Fruit fly (Drosophila melanogaster) whole organism, embryonic: Measurements from ENCODE around the gene sloth1.

ENCODE experiments used
- Atf-2 ChIP-seq: fragments of 200-800 bp; sonication (Bioruptor generic); optimal IDR thresholded peaks from 2 replicates; lab custom pipeline; 2016; ENCODE audit warnings: missing biosample characterization, missing genetic modification characterization
- CG10267 ChIP-seq: fragments of 200-800 bp; sonication (Bioruptor generic); optimal IDR thresholded peaks from 2 replicates; lab custom pipeline; 2018; ENCODE audit warnings: missing biosample characterization, mild to moderate bottlenecking, missing genetic modification characterization, moderate library complexity
- CG10565 ChIP-seq: fragments of 200-800 bp; sonication (Bioruptor generic); optimal IDR thresholded peaks from 3 replicates; lab custom pipeline; 2016; ENCODE audit warnings: missing biosample characterization, mild to moderate bottlenecking, missing genetic modification characterization
- CG10959 ChIP-seq: fragments of 200-800 bp; sonication (Bioruptor generic); IDR thresholded peaks from 2 replicates; pipeline ENCODE4 v1.3.6; 2022; ENCODE audit warnings: missing biosample characterization, missing genetic modification characterization
- CG11560 ChIP-seq: fragments of 200-800 bp; sonication (Bioruptor generic); IDR thresholded peaks from 3 replicates; pipeline ENCODE4 v1.3.6; 2022; ENCODE audit warnings: missing biosample characterization, missing genetic modification characterization
- CG11695 ChIP-seq: fragments of 200-800 bp; sonication (Bioruptor generic); IDR thresholded peaks from 3 replicates; pipeline ENCODE4 v1.3.6; 2022; ENCODE audit warnings: missing biosample characterization, missing genetic modification characterization
- CG13296 ChIP-seq: fragments of 200-800 bp; sonication (Bioruptor generic); optimal IDR thresholded peaks from 3 replicates; lab custom pipeline; 2018; ENCODE audit warnings: missing biosample characterization, mild to moderate bottlenecking, missing genetic modification characterization
- CG13775 ChIP-seq: fragments of 200-800 bp; sonication (Bioruptor generic); optimal IDR thresholded peaks from 3 replicates; lab custom pipeline; 2017; ENCODE audit warnings: missing biosample characterization, mild to moderate bottlenecking, missing genetic modification characterization
- CG14014 ChIP-seq: fragments of 200-800 bp; sonication (Bioruptor generic); IDR thresholded peaks from 2 replicates; pipeline ENCODE4 v1.3.6; 2022; ENCODE audit warnings: missing biosample characterization, missing genetic modification characterization
- CG16779 ChIP-seq: fragments of 200-800 bp; sonication (Bioruptor generic); IDR thresholded peaks from 2 replicates; pipeline ENCODE4 v1.3.6; 2022; ENCODE audit warnings: missing biosample characterization, missing genetic modification characterization
- CG17568 ChIP-seq: fragments of 200-800 bp; sonication (Bioruptor generic); optimal IDR thresholded peaks from 2 replicates; lab custom pipeline; 2018; ENCODE audit warnings: missing biosample characterization, mild to moderate bottlenecking, missing genetic modification characterization, moderate library complexity
- CG18619 ChIP-seq: fragments of 200-800 bp; sonication (Bioruptor generic); optimal IDR thresholded peaks from 3 replicates; lab custom pipeline; 2017; ENCODE audit warnings: missing biosample characterization, mild to moderate bottlenecking, missing genetic modification characterization
- CG31388 ChIP-seq: fragments of 200-800 bp; sonication (Bioruptor generic); optimal IDR thresholded peaks from 2 replicates; lab custom pipeline; 2016; ENCODE audit warnings: missing biosample characterization, missing genetic modification characterization
- CG3726 ChIP-seq: fragments of 200-800 bp; sonication (Bioruptor generic); IDR thresholded peaks from 3 replicates; pipeline ENCODE4, ENCODE4 v1.3.6; 2022; ENCODE audit warnings: missing biosample characterization, missing genetic modification characterization
- CG3995 ChIP-seq: fragments of 200-800 bp; sonication (Bioruptor generic); optimal IDR thresholded peaks from 3 replicates; lab custom pipeline; 2016; ENCODE audit warnings: missing biosample characterization, missing genetic modification characterization
- CG43689 ChIP-seq: fragments of 200-800 bp; sonication (Bioruptor generic); IDR thresholded peaks from 2 replicates; pipeline ENCODE4 v1.3.6; 2022; ENCODE audit warnings: missing biosample characterization, missing genetic modification characterization
- CG4854 ChIP-seq: fragments of 200-800 bp; sonication (Bioruptor generic); optimal IDR thresholded peaks from 2 replicates; lab custom pipeline; 2016; ENCODE audit warnings: missing biosample characterization, missing genetic modification characterization, inconsistent platforms
- CG6791 ChIP-seq: fragments of 200-800 bp; sonication (Bioruptor generic); IDR thresholded peaks from 3 replicates; pipeline ENCODE4 v1.3.6; 2022; ENCODE audit warnings: missing biosample characterization, missing genetic modification characterization; ENCODE audit not compliant: partially characterized antibody
- CG7556 ChIP-seq: fragments of 200-800 bp; sonication (Bioruptor generic); optimal IDR thresholded peaks from 2 replicates; lab custom pipeline; 2017; ENCODE audit warnings: missing biosample characterization, mild to moderate bottlenecking, missing genetic modification characterization
- CG9727 ChIP-seq: fragments of 200-800 bp; sonication (Bioruptor generic); optimal IDR thresholded peaks from 3 replicates; lab custom pipeline; 2017; ENCODE audit warnings: missing biosample characterization, mild to moderate bottlenecking, missing genetic modification characterization
- Dbx ChIP-seq: fragments of 200-800 bp; sonication (Bioruptor generic); IDR thresholded peaks from 3 replicates; pipeline ENCODE4 v1.3.6; 2022; ENCODE audit warnings: missing biosample characterization, missing genetic modification characterization
- Dek ChIP-seq: fragments of 200-800 bp; sonication (Bioruptor generic); optimal IDR thresholded peaks from 3 replicates; lab custom pipeline; 2019; ENCODE audit warnings: missing biosample characterization, mild to moderate bottlenecking, missing genetic modification characterization, moderate library complexity
- Dp ChIP-seq: fragments of 200-800 bp; sonication (Bioruptor generic); optimal IDR thresholded peaks from 2 replicates; lab custom pipeline; 2018; ENCODE audit warnings: missing biosample characterization, mild to moderate bottlenecking, missing genetic modification characterization, moderate library complexity
- Dref ChIP-seq: fragments of 200-800 bp; sonication (Bioruptor generic); IDR thresholded peaks from 2 replicates; pipeline ENCODE4 v1.3.6; 2022; ENCODE audit warnings: missing biosample characterization, missing genetic modification characterization
- Eip74EF ChIP-seq, 2 experiments: fragments of 200-800 bp in 1 of 2; fragments of >200 bp in 1 of 2; sonication (Bioruptor generic) in 1 of 2; optimal IDR thresholded peaks; 2 replicates each; lab custom pipeline; 2017 to 2019; ENCODE audit warnings: missing biosample characterization in 2 of 2, missing genetic modification characterization in 2 of 2, mild to moderate bottlenecking in 1 of 2, moderate library complexity in 1 of 2
- Hr3 ChIP-seq: fragments of 200-800 bp; sonication (Bioruptor generic); optimal IDR thresholded peaks from 3 replicates; lab custom pipeline; 2016; ENCODE audit warnings: missing biosample characterization, missing genetic modification characterization
- Lhr ChIP-seq: fragments of 200-800 bp; sonication (Bioruptor generic); optimal IDR thresholded peaks from 3 replicates; lab custom pipeline; 2017; ENCODE audit warnings: mild to moderate bottlenecking, missing biosample characterization, missing genetic modification reagents, missing genetic modification characterization
- Meics ChIP-seq: fragments of 200-800 bp; sonication (Bioruptor generic); optimal IDR thresholded peaks from 2 replicates; lab custom pipeline; 2017; ENCODE audit warnings: missing biosample characterization, mild to moderate bottlenecking, missing genetic modification characterization
- NfI ChIP-seq: fragments of 200-800 bp; sonication (Bioruptor generic); optimal IDR thresholded peaks from 3 replicates; lab custom pipeline; 2018; ENCODE audit warnings: missing biosample characterization, mild to moderate bottlenecking, missing genetic modification characterization, moderate library complexity
- Rfx ChIP-seq: fragments of 200-800 bp; sonication (Bioruptor generic); IDR thresholded peaks from 2 replicates; pipeline ENCODE4 v1.3.6; 2022; ENCODE audit warnings: missing biosample characterization, missing genetic modification characterization
- Xrp1 ChIP-seq: fragments of 200-800 bp; sonication (Bioruptor generic); IDR thresholded peaks from 2 replicates; pipeline ENCODE4 v1.3.6; 2022; ENCODE audit warnings: missing biosample characterization, missing genetic modification characterization
- ac ChIP-seq: fragments of 200-800 bp; sonication (Bioruptor generic); optimal IDR thresholded peaks from 3 replicates; lab custom pipeline; 2017; ENCODE audit warnings: missing biosample characterization, mild to moderate bottlenecking, missing genetic modification characterization
- ara ChIP-seq: fragments of 200-800 bp; sonication (Bioruptor generic); IDR thresholded peaks from 2 replicates; pipeline ENCODE4 v1.3.6; 2022; ENCODE audit warnings: missing biosample characterization, missing genetic modification characterization
- ash1 ChIP-seq: fragments of 200-800 bp; sonication (Bioruptor generic); optimal IDR thresholded peaks from 2 replicates; lab custom pipeline; 2018; ENCODE audit warnings: missing biosample characterization, mild to moderate bottlenecking, missing genetic modification characterization
- ato ChIP-seq: fragments of 200-800 bp; sonication (Bioruptor generic); IDR thresholded peaks from 2 replicates; pipeline ENCODE4 v1.3.6; 2022; ENCODE audit warnings: missing biosample characterization, missing genetic modification characterization; ENCODE audit not compliant: partially characterized antibody
- bcd ChIP-seq: fragments of 200-800 bp; sonication (Bioruptor generic); optimal IDR thresholded peaks from 2 replicates; lab custom pipeline; 2017; ENCODE audit warnings: missing biosample characterization, mild to moderate bottlenecking, missing genetic modification characterization
- btn ChIP-seq: fragments of 200-800 bp; sonication (Bioruptor generic); optimal IDR thresholded peaks from 2 replicates; lab custom pipeline; 2016; ENCODE audit warnings: missing biosample characterization, missing genetic modification characterization
- dpn ChIP-seq, 2 experiments: fragments of 200-800 bp; sonication (Bioruptor generic); optimal IDR thresholded peaks; 3 replicates each; lab custom pipeline; 2016; ENCODE audit warnings: missing biosample characterization in 2 of 2, missing genetic modification characterization in 2 of 2
- fd3F ChIP-seq: fragments of 200-800 bp; sonication (Bioruptor generic); optimal IDR thresholded peaks from 2 replicates; lab custom pipeline; 2018; ENCODE audit warnings: missing biosample characterization, mild to moderate bottlenecking, missing genetic modification characterization, moderate library complexity
- gcm2 ChIP-seq: fragments of 200-800 bp; sonication (Bioruptor generic); optimal IDR thresholded peaks from 2 replicates; lab custom pipeline; 2016; ENCODE audit warnings: missing biosample characterization, missing genetic modification characterization
- mam ChIP-seq: fragments of 200-800 bp; sonication (Bioruptor generic); optimal IDR thresholded peaks from 3 replicates; lab custom pipeline; 2016; ENCODE audit warnings: missing biosample characterization, missing genetic modification characterization
- rib ChIP-seq: fragments of 200-800 bp; sonication (Bioruptor generic); IDR thresholded peaks from 2 replicates; pipeline ENCODE4 v1.3.6; 2022; ENCODE audit warnings: missing biosample characterization, missing genetic modification characterization
- run ChIP-seq: fragments of 200-800 bp; sonication (Bioruptor generic); optimal IDR thresholded peaks from 3 replicates; lab custom pipeline; 2018; ENCODE audit warnings: missing biosample characterization, mild to moderate bottlenecking, missing genetic modification characterization
- ssp ChIP-seq: fragments of 200-800 bp; sonication (Bioruptor generic); IDR thresholded peaks from 2 replicates; pipeline ENCODE4 v1.3.6; 2022; ENCODE audit warnings: missing biosample characterization, missing genetic modification characterization
- trem ChIP-seq: fragments of 200-800 bp; optimal IDR thresholded peaks from 3 replicates; lab custom pipeline; 2019; ENCODE audit warnings: missing biosample characterization, mild to moderate bottlenecking, missing genetic modification characterization, moderate library complexity
- tx ChIP-seq: fragments of 200-800 bp; sonication (Bioruptor generic); optimal IDR thresholded peaks from 2 replicates; lab custom pipeline; 2016; ENCODE audit warnings: missing biosample characterization, missing genetic modification characterization
- vfl ChIP-seq: fragments of 200-800 bp; sonication (Bioruptor generic); optimal IDR thresholded peaks from 2 replicates; lab custom pipeline; 2016; ENCODE audit warnings: missing biosample characterization, missing genetic modification characterization
- zen ChIP-seq: fragments of 200-800 bp; sonication (Bioruptor generic); optimal IDR thresholded peaks from 3 replicates; lab custom pipeline; 2018; ENCODE audit warnings: missing biosample characterization, mild to moderate bottlenecking, missing genetic modification characterization, moderate library complexity

sloth1 gene

dm6 chrX:7013320-7014214 is 2.4 kb downstream of the sloth1 start, which contains the start of the genes CG3032 and CG4593 (continued):
- peak; percentile 67 for TF ChIP-seq CG10267 (tag; lab: Kevin White, UChicago)
- peak; percentile 77 for TF ChIP-seq Hr3
- peak; percentile 83 for TF ChIP-seq fd3F (GFP tag; lab: Kevin White, UChicago)
- TF ChIP-seq CG10959 (GFP tag; lab: Robert Waterston, UW): peak; percentile 37; the same call in 1 of the 2 replicates
- TF ChIP-seq CG11695 (GFP tag; lab: Robert Waterston, UW): peak; percentile 82; the same call in 2 of the 3 replicates
- peak; percentile 35 for TF ChIP-seq Lhr (GFP tag; lab: Kevin White, UChicago)
- peak; percentile 57 for TF ChIP-seq run (tag; lab: Kevin White, UChicago)
- no peak for TF ChIP-seq ato
- TF ChIP-seq CG17568 (GFP tag; lab: Kevin White, UChicago): peak; percentile 69
- TF ChIP-seq Eip74EF (GFP tag; optimal IDR thresholded peaks at IDR 0.05; lab: Kevin White, UChicago): peak in 1 of 2 experiments; percentile 0
- TF ChIP-seq CG4854 (GFP tag; lab: Kevin White, UChicago): peak; percentile 61
- TF ChIP-seq CG11560 (tag; lab: Robert Waterston, UW): peak; percentile 69; the same call in 2 of the 3 replicates
- peak; percentile 76 for TF ChIP-seq ssp (GFP tag; lab: Robert Waterston, UW)
- peak; percentile 69 for TF ChIP-seq zen
- TF ChIP-seq Dref (GFP tag; lab: Robert Waterston, UW): peak; percentile 38
- peak; percentile 44 for TF ChIP-seq Atf-2 (GFP tag; lab: Kevin White, UChicago)
- peak; percentile 65 for TF ChIP-seq CG13775
- peak; percentile 56 for TF ChIP-seq CG31388 (GFP tag; lab: Kevin White, UChicago)
- TF ChIP-seq CG3726: peak; percentile 65; the same call in 2 of the 3 replicates
- no peak for TF ChIP-seq btn (GFP tag; lab: Kevin White, UChicago)
- TF ChIP-seq CG43689 (GFP tag; lab: Robert Waterston, UW): peak; percentile 70
- no peak for TF ChIP-seq CG10565
- peak; percentile 70 for TF ChIP-seq CG9727 (GFP tag; lab: Kevin White, UChicago)
- peak; percentile 81 for TF ChIP-seq rib
- TF ChIP-seq CG18619: peak; percentile 71
- TF ChIP-seq ac (GFP tag; lab: Kevin White, UChicago): no peak
- peak; percentile 56 for TF ChIP-seq vfl (GFP tag; lab: Kevin White, UChicago)
- TF ChIP-seq mam (GFP tag; lab: Kevin White, UChicago): peak; percentile 89
- TF ChIP-seq CG16779 (GFP tag; lab: Robert Waterston, UW): peak; percentile 77
- TF ChIP-seq Rfx (GFP tag; lab: Robert Waterston, UW): peak; percentile 92
- no peak for TF ChIP-seq ash1
- TF ChIP-seq trem: peak; percentile 68
- peak; percentile 77 for TF ChIP-seq tx (GFP tag; lab: Kevin White, UChicago)
- TF ChIP-seq CG7556: peak; percentile 64
- peak; percentile 85 for TF ChIP-seq Dbx
- TF ChIP-seq Meics: peak; percentile 82
- peak; percentile 89 for TF ChIP-seq CG14014 (GFP tag; lab: Robert Waterston, UW)
- TF ChIP-seq Dp (GFP tag; lab: Kevin White, UChicago): peak; percentile 28
- TF ChIP-seq bcd: peak; percentile 77
- TF ChIP-seq NfI: peak; percentile 80
- TF ChIP-seq CG6791 (GFP tag; lab: Robert Waterston, UW): no peak
- peak; percentile 84 for TF ChIP-seq Dek (tag; lab: Kevin White, UChicago)
- TF ChIP-seq CG3995 (GFP tag; lab: Kevin White, UChicago): peak; percentile 54
- peak; percentile 73 for TF ChIP-seq ara
- peak; percentile 87 for TF ChIP-seq Xrp1 (GFP tag; lab: Robert Waterston, UW)
- peak; percentile 71 for TF ChIP-seq CG13296 (GFP tag; lab: Kevin White, UChicago)
- TF ChIP-seq gcm2 (GFP tag; lab: Kevin White, UChicago): peak; percentile 54
- peak; percentile 76 to 84 for TF ChIP-seq dpn (GFP tag; optimal IDR thresholded peaks at IDR 0.05; lab: Kevin White, UChicago)
